Worm (Caenorhabditis elegans) whole organism, young adult: ENCODE results near the gene cpna-5.
A peak's percentile ranks its signal among the peaks of the same experiment; 100 is the strongest.

Experiments
- B0019.2 ChIP-seq: fragments of 200-800 bp; sonication (Bioruptor generic); conservative IDR thresholded peaks from 2 replicates; pipeline ENCODE4 v1.3.6; 2022; ENCODE audit warnings: missing genetic modification reagents, missing genetic modification characterization, missing compliant biosample characterization
- B0261.1 ChIP-seq: sonication (generic microtip); optimal IDR thresholded peaks from 2 replicates; lab custom pipeline; 2016; ENCODE audit warnings: mild to moderate bottlenecking, missing genetic modification characterization, moderate library complexity, missing compliant biosample characterization
- D2030.7 ChIP-seq: fragments of 200-800 bp; sonication (Bioruptor generic); IDR thresholded peaks from 2 replicates; pipeline ENCODE4 v1.3.6; 2022; ENCODE audit warnings: missing genetic modification reagents, missing genetic modification characterization, missing compliant biosample characterization
- F33H1.4 ChIP-seq: fragments of 200-800 bp; sonication (Bioruptor generic); IDR thresholded peaks from 2 replicates; pipeline ENCODE4 v1.3.6; 2022; ENCODE audit warnings: missing genetic modification reagents, missing genetic modification characterization, missing compliant biosample characterization
- F52B5.7 ChIP-seq: sonication (generic microtip); optimal IDR thresholded peaks from 2 replicates; lab custom pipeline; 2016; ENCODE audit warnings: mild to moderate bottlenecking, missing genetic modification characterization, missing compliant biosample characterization
- F57C9.4 ChIP-seq: sonication (generic microtip); optimal IDR thresholded peaks from 2 replicates; lab custom pipeline; 2017; ENCODE audit warnings: mild to moderate bottlenecking, missing genetic modification characterization, missing compliant biosample characterization
- K12H6.12 ChIP-seq: fragments of 200-800 bp; sonication (Bioruptor generic); optimal IDR thresholded peaks from 2 replicates; lab custom pipeline; 2018; ENCODE audit warnings: mild to moderate bottlenecking, missing genetic modification characterization, missing compliant biosample characterization
- Y95B8A.8 ChIP-seq: fragments of 200-800 bp; sonication (Bioruptor generic); IDR thresholded peaks from 2 replicates; pipeline ENCODE4 v1.3.6; 2022; ENCODE audit warnings: missing genetic modification reagents, missing genetic modification characterization, missing compliant biosample characterization
- aptf-2 ChIP-seq: fragments of 200-800 bp; sonication (Bioruptor generic); conservative IDR thresholded peaks from 2 replicates; pipeline ENCODE4 v1.3.6; 2022; ENCODE audit warnings: missing genetic modification reagents, missing genetic modification characterization, missing compliant biosample characterization
- atf-7 ChIP-seq: sonication (generic microtip); optimal IDR thresholded peaks from 2 replicates; lab custom pipeline; 2017; ENCODE audit warnings: mild to moderate bottlenecking, missing genetic modification characterization, missing compliant biosample characterization
- athp-1 ChIP-seq: sonication (generic microtip); optimal IDR thresholded peaks from 2 replicates; lab custom pipeline; 2017; ENCODE audit warnings: mild to moderate bottlenecking, missing genetic modification characterization, missing compliant biosample characterization
- attf-3 ChIP-seq: fragments of 200-800 bp; sonication (Bioruptor generic); conservative IDR thresholded peaks from 2 replicates; pipeline ENCODE4 v1.3.6; 2022; ENCODE audit warnings: missing genetic modification reagents, missing genetic modification characterization, missing compliant biosample characterization
- cebp-1 ChIP-seq, 2 experiments: fragments of 200-800 bp in 1 of 2; sonication (Bioruptor generic) in 1 of 2; sonication (generic microtip) in 1 of 2; IDR thresholded peaks in 1 of 2; optimal IDR thresholded peaks in 1 of 2; 2 replicates each; pipeline versions ENCODE4 v1.3.6 to Lab custom; 2017 to 2022; ENCODE audit warnings: missing compliant biosample characterization in 2 of 2, missing genetic modification characterization in 2 of 2, mild to moderate bottlenecking in 1 of 2, missing genetic modification reagents in 1 of 2, moderate library complexity in 1 of 2
- cebp-2 ChIP-seq: fragments of 200-800 bp; sonication (Bioruptor generic); IDR thresholded peaks from 2 replicates; pipeline ENCODE4 v1.3.6; 2022; ENCODE audit warnings: missing genetic modification characterization, missing compliant biosample characterization
- ceh-100 ChIP-seq: fragments of 200-800 bp; sonication (Bioruptor generic); IDR thresholded peaks from 2 replicates; pipeline ENCODE4 v1.3.6; 2022; ENCODE audit warnings: missing genetic modification reagents, missing genetic modification characterization, missing compliant biosample characterization
- ceh-27 ChIP-seq: fragments of 200-800 bp; sonication (Bioruptor generic); optimal IDR thresholded peaks from 2 replicates; lab custom pipeline; 2018; ENCODE audit warnings: mild to moderate bottlenecking, missing genetic modification characterization, moderate library complexity, missing compliant biosample characterization
- dpl-1 ChIP-seq: fragments of 150-350 bp; optimal IDR thresholded peaks from 2 replicates; lab custom pipeline; 2014; ENCODE audit warnings: missing biosample characterization, missing genetic modification reagents, missing genetic modification characterization
- egl-18 ChIP-seq: fragments of 200-800 bp; sonication (Bioruptor generic); IDR thresholded peaks from 2 replicates; pipeline ENCODE4 v1.3.6; 2022; ENCODE audit warnings: missing genetic modification reagents, missing genetic modification characterization, missing compliant biosample characterization
- egrh-3 ChIP-seq: fragments of 200-800 bp; sonication (Bioruptor generic); IDR thresholded peaks from 2 replicates; pipeline ENCODE4 v1.3.6; 2022; ENCODE audit warnings: missing genetic modification reagents, missing genetic modification characterization, missing compliant biosample characterization
- ekl-4 ChIP-seq: fragments of 200-800 bp; sonication (Bioruptor generic); IDR thresholded peaks from 2 replicates; pipeline ENCODE4 v1.3.6; 2022; ENCODE audit warnings: missing genetic modification reagents, missing genetic modification characterization, missing compliant biosample characterization
- ets-4 ChIP-seq: fragments of 200-800 bp; sonication (Bioruptor generic); optimal IDR thresholded peaks from 2 replicates; lab custom pipeline; 2018; ENCODE audit warnings: mild to moderate bottlenecking, missing genetic modification characterization, missing compliant biosample characterization
- fkh-3 ChIP-seq: sonication (generic microtip); optimal IDR thresholded peaks from 2 replicates; lab custom pipeline; 2016; ENCODE audit warnings: mild to moderate bottlenecking, missing genetic modification characterization, missing compliant biosample characterization
- gei-17 ChIP-seq: fragments of 200-800 bp; sonication (Bioruptor generic); optimal IDR thresholded peaks from 2 replicates; lab custom pipeline; 2018; ENCODE audit warnings: mild to moderate bottlenecking, missing genetic modification characterization, missing compliant biosample characterization
- him-1 ChIP-seq: sonication (generic microtip); optimal IDR thresholded peaks from 2 replicates; lab custom pipeline; 2016; ENCODE audit warnings: missing genotype, missing genetic modification reagents, missing genetic modification characterization, missing compliant biosample characterization
- hlh-12 ChIP-seq: sonication (generic microtip); optimal IDR thresholded peaks from 2 replicates; lab custom pipeline; 2016; ENCODE audit warnings: missing genetic modification characterization, missing compliant biosample characterization
- hsf-1 ChIP-seq: fragments of 200-800 bp; sonication (Bioruptor generic); IDR thresholded peaks from 2 replicates; pipeline ENCODE4 v1.3.6; 2022; ENCODE audit warnings: missing genetic modification reagents, missing genetic modification characterization, missing compliant biosample characterization
- let-526 ChIP-seq: fragments of 200-800 bp; sonication (Bioruptor generic); IDR thresholded peaks from 2 replicates; pipeline ENCODE4 v1.3.6; 2022; ENCODE audit warnings: missing genetic modification reagents, missing genetic modification characterization, missing compliant biosample characterization
- lin-26 ChIP-seq: fragments of 200-800 bp; sonication (Bioruptor generic); IDR thresholded peaks from 2 replicates; pipeline ENCODE4 v1.3.6; 2022; ENCODE audit warnings: missing genetic modification reagents, missing genetic modification characterization, missing compliant biosample characterization
- lin-35 ChIP-seq, 3 experiments: fragments of 150-350 bp in 2 of 3; sonication (generic microtip) in 1 of 3; optimal IDR thresholded peaks; 2 replicates each; lab custom pipeline; 2014 to 2018; ENCODE audit warnings: missing biosample characterization in 3 of 3, missing genetic modification characterization in 3 of 3, missing genetic modification reagents in 3 of 3
- lin-40 ChIP-seq: sonication (generic microtip); optimal IDR thresholded peaks from 2 replicates; lab custom pipeline; 2016; ENCODE audit warnings: missing genetic modification characterization, mild to moderate bottlenecking, missing compliant biosample characterization, missing genotype, missing genetic modification reagents
- lir-1 ChIP-seq: fragments of 200-800 bp; sonication (Bioruptor generic); conservative IDR thresholded peaks from 2 replicates; pipeline ENCODE4 v1.3.6; 2022; ENCODE audit warnings: missing genetic modification reagents, missing genetic modification characterization, missing compliant biosample characterization
- mcd-1 ChIP-seq: fragments of 200-800 bp; sonication (Bioruptor generic); IDR thresholded peaks from 2 replicates; pipeline ENCODE4 v1.3.6; 2022; ENCODE audit warnings: missing genetic modification reagents, missing genetic modification characterization, missing compliant biosample characterization
- mel-28 ChIP-seq: sonication (generic microtip); optimal IDR thresholded peaks from 2 replicates; lab custom pipeline; 2016; ENCODE audit warnings: borderline replicate concordance, mild to moderate bottlenecking, missing genetic modification characterization, missing compliant biosample characterization
- mes-4 ChIP-seq: sonication (generic microtip); optimal IDR thresholded peaks from 2 replicates; lab custom pipeline; 2016; ENCODE audit warnings: missing genotype, missing genetic modification characterization, missing compliant biosample characterization
- nfya-2 ChIP-seq: fragments of 200-800 bp; sonication (Bioruptor generic); IDR thresholded peaks from 2 replicates; pipeline ENCODE4 v1.3.6; 2022; ENCODE audit warnings: missing genetic modification reagents, missing genetic modification characterization, missing compliant biosample characterization
- nfyb-1 ChIP-seq: fragments of 200-800 bp; sonication (Bioruptor generic); IDR thresholded peaks from 2 replicates; pipeline ENCODE4 v1.3.6; 2022; ENCODE audit warnings: missing genetic modification reagents, missing genetic modification characterization, missing compliant biosample characterization
- nhr-80 ChIP-seq: sonication (generic microtip); optimal IDR thresholded peaks from 2 replicates; lab custom pipeline; 2016; ENCODE audit warnings: missing genetic modification characterization, missing compliant biosample characterization
- pha-4 ChIP-seq: fragments of 150-350 bp; sonication (generic microtip); optimal IDR thresholded peaks from 2 replicates; lab custom pipeline; 2014; ENCODE audit warnings: missing biosample characterization, missing genetic modification reagents, missing genetic modification characterization
- rcor-1 ChIP-seq: fragments of 200-800 bp; sonication (Bioruptor generic); IDR thresholded peaks from 2 replicates; pipeline ENCODE4 v1.3.6; 2022; ENCODE audit warnings: missing genetic modification reagents, missing genetic modification characterization, missing compliant biosample characterization
- rec-8 ChIP-seq, 2 experiments: sonication (generic microtip); optimal IDR thresholded peaks; 2 replicates each; lab custom pipeline; 2016; ENCODE audit warnings: mild to moderate bottlenecking in 2 of 2, missing genetic modification characterization in 2 of 2, missing genetic modification reagents in 2 of 2, missing genotype in 2 of 2, missing biosample characterization in 1 of 2, missing compliant biosample characterization in 1 of 2, moderate library complexity in 1 of 2
- rpc-1 ChIP-seq, 2 experiments: fragments of 150-350 bp in 1 of 2; sonication (generic microtip) in 1 of 2; optimal IDR thresholded peaks; 2 replicates each; lab custom pipeline; 2014 to 2018; ENCODE audit warnings: missing biosample characterization in 1 of 2, missing genetic modification characterization in 1 of 2, missing genetic modification reagents in 1 of 2, missing genotype in 1 of 2
- sea-2 ChIP-seq: fragments of 200-800 bp; sonication (Bioruptor generic); IDR thresholded peaks from 2 replicates; pipeline ENCODE4 v1.3.6; 2022; ENCODE audit warnings: missing genetic modification characterization, missing compliant biosample characterization
- tbx-9 ChIP-seq: sonication (generic microtip); optimal IDR thresholded peaks from 2 replicates; lab custom pipeline; 2016; ENCODE audit warnings: borderline replicate concordance, missing genetic modification characterization, inconsistent platforms, missing compliant biosample characterization
- tlf-1 ChIP-seq: fragments of 200-800 bp; sonication (Bioruptor generic); optimal IDR thresholded peaks from 2 replicates; lab custom pipeline; 2018; ENCODE audit warnings: mild to moderate bottlenecking, missing genetic modification characterization, missing compliant biosample characterization
- unc-130 ChIP-seq: sonication (generic microtip); optimal IDR thresholded peaks from 2 replicates; lab custom pipeline; 2016; ENCODE audit warnings: missing genetic modification reagents, missing genetic modification characterization, missing compliant biosample characterization
- xnd-1 ChIP-seq: sonication (generic microtip); optimal IDR thresholded peaks from 2 replicates; lab custom pipeline; 2016; ENCODE audit warnings: missing genotype, missing genetic modification reagents, missing genetic modification characterization, missing compliant biosample characterization
- zfh-2 ChIP-seq: fragments of 200-800 bp; sonication (Bioruptor generic); conservative IDR thresholded peaks from 2 replicates; pipeline ENCODE4 v1.3.6; 2022; ENCODE audit warnings: missing genetic modification reagents, missing genetic modification characterization, missing compliant biosample characterization
- ztf-3 ChIP-seq: fragments of 200-800 bp; sonication (Bioruptor generic); optimal IDR thresholded peaks from 2 replicates; lab custom pipeline; 2018; ENCODE audit warnings: mild to moderate bottlenecking, missing genetic modification characterization, missing compliant biosample characterization
- ztf-6 ChIP-seq: fragments of 200-800 bp; sonication (Bioruptor generic); IDR thresholded peaks from 2 replicates; pipeline ENCODE4 v1.3.6; 2022; ENCODE audit warnings: missing genetic modification reagents, missing genetic modification characterization, missing compliant biosample characterization

Gene cpna-5

ce11 chrII:7708540-7708939 lies 9.9 kb downstream of the cpna-5 start, which contains the start of gene B0495.9 (continued):
- TF ChIP-seq nhr-80 (tag; lab: Kevin White, UChicago): peak; percentile 51
- peak; percentile 40 for TF ChIP-seq rpc-1 (optimal IDR thresholded peaks at IDR 0.05; lab: Kevin White, UChicago)
- no peak for TF ChIP-seq rpc-1 (tag; optimal IDR thresholded peaks at IDR 0.05; lab: Kevin White, UChicago)
- TF ChIP-seq gei-17 (GFP tag; lab: Kevin White, UChicago): no peak
- TF ChIP-seq let-526: no peak
- peak; percentile 44; the same call in 1 of the 2 replicates for TF ChIP-seq nfyb-1 (GFP tag; lab: Robert Waterston, UW)
- no peak for TF ChIP-seq cebp-1 (GFP tag; IDR thresholded peaks at IDR 0.05; lab: Robert Waterston, UW)
- peak; percentile 63 for TF ChIP-seq cebp-1 (tag; optimal IDR thresholded peaks at IDR 0.05; lab: Kevin White, UChicago)
- TF ChIP-seq ztf-6 (GFP tag; lab: Robert Waterston, UW): no peak
- peak; percentile 12 for TF ChIP-seq xnd-1 (tag; lab: Kevin White, UChicago)
- TF ChIP-seq K12H6.12: peak; percentile 19
- no peak for TF ChIP-seq dpl-1 (GFP tag; lab: Kevin White, UChicago)
- no peak for TF ChIP-seq atf-7 (tag; lab: Kevin White, UChicago)
- no peak for TF ChIP-seq mes-4 (tag; lab: Kevin White, UChicago)
- no peak for TF ChIP-seq egl-18 (GFP tag; lab: Robert Waterston, UW)
- no peak for TF ChIP-seq hsf-1 (GFP tag; lab: Robert Waterston, UW)
- no peak for TF ChIP-seq tbx-9 (tag; lab: Kevin White, UChicago)
- no peak for TF ChIP-seq zfh-2 (GFP tag; lab: Robert Waterston, UW)
- TF ChIP-seq lir-1: no peak
- TF ChIP-seq attf-3 (GFP tag; lab: Robert Waterston, UW): 0 out of 2 replicates have a peak, but pooled peaks have one; percentile 38
- TF ChIP-seq lin-26 (GFP tag; lab: Robert Waterston, UW): no peak
- TF ChIP-seq ceh-27: peak; percentile 57
- TF ChIP-seq ztf-3 (GFP tag; lab: Kevin White, UChicago): no peak
- no peak for TF ChIP-seq cebp-2 (GFP tag; lab: Robert Waterston, UW)
- no peak for TF ChIP-seq ets-4
- no peak for TF ChIP-seq ekl-4
- TF ChIP-seq mcd-1 (GFP tag; lab: Robert Waterston, UW): peak; percentile 63
- no peak for TF ChIP-seq F57C9.4
- TF ChIP-seq F52B5.7 (tag; lab: Kevin White, UChicago): peak; percentile 19
- TF ChIP-seq lin-35 (GFP tag; optimal IDR thresholded peaks at IDR 0.05; lab: Kevin White, UChicago): no peak
- TF ChIP-seq B0019.2 (GFP tag; lab: Robert Waterston, UW): no peak
- TF ChIP-seq pha-4 (tag; lab: Kevin White, UChicago): no peak
- no peak for TF ChIP-seq D2030.7 (GFP tag; lab: Robert Waterston, UW)
- TF ChIP-seq lin-40 (tag; lab: Kevin White, UChicago): no peak
- no peak for TF ChIP-seq B0261.1 (tag; lab: Kevin White, UChicago)
- TF ChIP-seq ceh-100 (GFP tag; lab: Robert Waterston, UW): peak; percentile 42
- TF ChIP-seq rec-8 (tag; optimal IDR thresholded peaks at IDR 0.05; lab: Kevin White, UChicago): peak in 1 of 2 experiments; percentile 52
- TF ChIP-seq sea-2 (GFP tag; lab: Robert Waterston, UW): no peak
- TF ChIP-seq egrh-3 (GFP tag; lab: Robert Waterston, UW): no peak
- TF ChIP-seq hlh-12: no peak
- no peak for TF ChIP-seq mel-28 (tag; lab: Kevin White, UChicago)
- TF ChIP-seq F33H1.4 (GFP tag; lab: Robert Waterston, UW): no peak
- no peak for TF ChIP-seq tlf-1 (GFP tag; lab: Kevin White, UChicago)
- peak; percentile 28; the same call in 1 of the 2 replicates for TF ChIP-seq rcor-1 (GFP tag; lab: Robert Waterston, UW)
- no peak for TF ChIP-seq Y95B8A.8 (GFP tag; lab: Robert Waterston, UW)
- no peak for TF ChIP-seq athp-1 (tag; lab: Kevin White, UChicago)
- TF ChIP-seq him-1: peak; percentile 26
- TF ChIP-seq aptf-2 (GFP tag; lab: Robert Waterston, UW): no peak
- TF ChIP-seq fkh-3 (tag; lab: Kevin White, UChicago): no peak
- no peak for TF ChIP-seq nfya-2 (GFP tag; lab: Robert Waterston, UW)
- TF ChIP-seq unc-130 (GFP tag; lab: Kevin White, UChicago): no peak
